Fruit fly (Drosophila melanogaster) whole organism, prepupa: ENCODE measurements around the gene Ldh.

Source experiments
- CG1621 ChIP-seq: fragments of 200-800 bp; sonication (Bioruptor generic); optimal IDR thresholded peaks from 3 replicates; lab custom pipeline; 2018; ENCODE audit warnings: missing biosample characterization, mild to moderate bottlenecking, missing genetic modification characterization
- CG31627 ChIP-seq: fragments of 200-800 bp; sonication (Bioruptor generic); optimal IDR thresholded peaks from 3 replicates; lab custom pipeline; 2016; ENCODE audit warnings: missing biosample characterization, missing genetic modification characterization
- CG3919 ChIP-seq: fragments of 200-800 bp; sonication (Bioruptor generic); optimal IDR thresholded peaks from 3 replicates; lab custom pipeline; 2016; ENCODE audit warnings: missing biosample characterization, missing genetic modification characterization
- CG4318 ChIP-seq: fragments of 200-800 bp; sonication (Bioruptor generic); optimal IDR thresholded peaks from 3 replicates; lab custom pipeline; 2017; ENCODE audit warnings: missing biosample characterization, mild to moderate bottlenecking, missing genetic modification characterization
- CG6808 ChIP-seq: fragments of 200-800 bp; sonication (Bioruptor generic); optimal IDR thresholded peaks from 3 replicates; lab custom pipeline; 2017; ENCODE audit warnings: missing biosample characterization, missing genetic modification characterization, mild to moderate bottlenecking, moderate library complexity, missing genetic modification reagents
- CG7368 ChIP-seq: fragments of 200-800 bp; sonication (Bioruptor generic); optimal IDR thresholded peaks from 3 replicates; lab custom pipeline; 2016; ENCODE audit warnings: missing biosample characterization, missing genetic modification characterization
- CG9139 ChIP-seq: fragments of 200-800 bp; sonication (Bioruptor generic); optimal IDR thresholded peaks from 3 replicates; lab custom pipeline; 2017; ENCODE audit warnings: missing biosample characterization, mild to moderate bottlenecking, missing genetic modification characterization
- Eip93F ChIP-seq: fragments of 200-800 bp; sonication (Bioruptor generic); optimal IDR thresholded peaks from 2 replicates; lab custom pipeline; 2016; ENCODE audit warnings: missing biosample characterization, mild to moderate bottlenecking, missing genetic modification characterization
- Gug ChIP-seq: fragments of 200-800 bp; sonication (Bioruptor generic); IDR thresholded peaks from 2 replicates; pipeline ENCODE4 v1.3.6; 2022; ENCODE audit warnings: missing biosample characterization, missing genetic modification characterization
- Smox ChIP-seq: fragments of 200-800 bp; sonication (Bioruptor generic); optimal IDR thresholded peaks from 3 replicates; lab custom pipeline; 2016; ENCODE audit warnings: missing biosample characterization, missing genetic modification characterization
- Sox14 ChIP-seq: fragments of 200-800 bp; sonication (Bioruptor generic); optimal IDR thresholded peaks from 3 replicates; lab custom pipeline; 2016; ENCODE audit warnings: missing biosample characterization, missing genetic modification characterization
- cyc ChIP-seq: fragments of 200-800 bp; sonication (Bioruptor generic); optimal IDR thresholded peaks from 3 replicates; lab custom pipeline; 2016; ENCODE audit warnings: missing biosample characterization, missing genetic modification characterization
- dac ChIP-seq: fragments of 200-800 bp; sonication (Bioruptor generic); optimal IDR thresholded peaks from 2 replicates; lab custom pipeline; 2017; ENCODE audit warnings: missing biosample characterization, mild to moderate bottlenecking, missing genetic modification characterization
- eg ChIP-seq: fragments of 200-800 bp; sonication (Bioruptor generic); IDR thresholded peaks from 3 replicates; pipeline ENCODE4 v1.3.6; 2022; ENCODE audit warnings: missing biosample characterization, missing genetic modification characterization
- fkh ChIP-seq: fragments of 200-800 bp; sonication (Bioruptor generic); optimal IDR thresholded peaks from 3 replicates; lab custom pipeline; 2017; ENCODE audit warnings: missing biosample characterization, mild to moderate bottlenecking, missing genetic modification characterization, moderate library complexity
- svp ChIP-seq: fragments of 200-800 bp; sonication (Bioruptor generic); peaks from one replicate; lab custom pipeline; 2016; ENCODE audit warnings: missing biosample characterization, missing genetic modification characterization
- topi ChIP-seq: fragments of 200-800 bp; sonication (Bioruptor generic); optimal IDR thresholded peaks from 3 replicates; lab custom pipeline; 2016; ENCODE audit warnings: missing biosample characterization, missing genetic modification characterization

Gene Ldh

dm6 chr3L:6217212-6217611 is 45.3 kb downstream of the Ldh start (continued):
- TF ChIP-seq Gug (GFP tag; lab: Robert Waterston, UW) (peak; percentile 26; the same call in 1 of the 2 replicates), CG1621 (tag; lab: Kevin White, UChicago) (no peak), dac (GFP tag; lab: Kevin White, UChicago) (no peak), cyc (GFP tag; lab: Kevin White, UChicago) (no peak), CG6808 (no peak), CG3919 (no peak), topi (GFP tag; lab: Kevin White, UChicago) (no peak)

dm6 chr3L:6216787-6217078 is 45.8 kb downstream of the Ldh start:
- TF ChIP-seq svp (GFP tag; lab: Kevin White, UChicago): peak; percentile 70
- no peak for TF ChIP-seq CG31627 (GFP tag; lab: Kevin White, UChicago)
- TF ChIP-seq eg (GFP tag; lab: Robert Waterston, UW): no peak
- no peak for TF ChIP-seq Eip93F
- TF ChIP-seq dac (GFP tag; lab: Kevin White, UChicago): no peak
- TF ChIP-seq CG4318 (GFP tag; lab: Kevin White, UChicago): no peak
- TF ChIP-seq CG9139 (GFP tag; lab: Kevin White, UChicago): no peak
- no peak for TF ChIP-seq Sox14
- no peak for TF ChIP-seq CG1621 (tag; lab: Kevin White, UChicago)

- no peak for TF ChIP-seq Eip93F
- TF ChIP-seq fkh (GFP tag; lab: Kevin White, UChicago): peak; percentile 97
- TF ChIP-seq CG7368 (GFP tag; lab: Kevin White, UChicago): no peak
- TF ChIP-seq Smox: no peak
Measured at dm6 chr3L:6215976-6216786, 46.3 kb downstream of the Ldh start.
